Worm (Caenorhabditis elegans): ENCODE measurements around the gene C29F5.1.

DNA sequence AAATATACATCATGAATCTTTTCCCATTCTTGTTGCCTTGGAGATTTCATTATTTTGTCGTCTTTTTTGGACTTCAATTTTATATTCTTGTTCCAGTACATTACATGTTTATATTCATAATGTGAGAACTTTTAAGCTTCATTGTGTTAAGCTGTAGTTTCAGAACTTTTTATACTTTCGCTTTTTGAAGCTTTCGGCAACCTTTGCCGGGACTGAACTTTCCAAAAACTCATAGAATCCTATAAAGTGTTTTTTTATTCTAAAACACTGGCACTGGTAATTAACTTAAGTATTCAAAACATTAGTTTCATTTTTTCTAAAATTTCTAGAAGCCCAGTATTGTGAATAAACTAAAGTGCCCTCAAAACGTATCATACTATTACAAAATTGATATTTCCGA lies 19.7 kb downstream of the C29F5.1 start, which contains the start of gene C32D5.4:
- TF ChIP-seq alr-1 (tag; optimal IDR thresholded peaks at IDR 0.05) (no peak), mdl-1 (tag; optimal IDR thresholded peaks at IDR 0.05) (no peak), R02D3.7 (tag; optimal IDR thresholded peaks at IDR 0.05) (no peak), ama-1 (optimal IDR thresholded peaks at IDR 0.05) (no peak), egl-27 (tag; optimal IDR thresholded peaks at IDR 0.05) (no peak), nhr-12 (tag; optimal IDR thresholded peaks at IDR 0.05) (no peak), lin-39 (tag; optimal IDR thresholded peaks at IDR 0.05) (no peak), lsy-2 (tag; optimal IDR thresholded peaks at IDR 0.05) (no peak), blmp-1 (tag; optimal IDR thresholded peaks at IDR 0.05; ENCODE audit: insufficient read depth) (no peak), F13H6.1 (tag; optimal IDR thresholded peaks at IDR 0.05) (no peak), ztf-4 (tag; optimal IDR thresholded peaks at IDR 0.05) (no peak)

All from whole organism, L2 larva.